Fruit fly (Drosophila melanogaster): ENCODE measurements around the gene HP4.

HP4 gene

DNA sequence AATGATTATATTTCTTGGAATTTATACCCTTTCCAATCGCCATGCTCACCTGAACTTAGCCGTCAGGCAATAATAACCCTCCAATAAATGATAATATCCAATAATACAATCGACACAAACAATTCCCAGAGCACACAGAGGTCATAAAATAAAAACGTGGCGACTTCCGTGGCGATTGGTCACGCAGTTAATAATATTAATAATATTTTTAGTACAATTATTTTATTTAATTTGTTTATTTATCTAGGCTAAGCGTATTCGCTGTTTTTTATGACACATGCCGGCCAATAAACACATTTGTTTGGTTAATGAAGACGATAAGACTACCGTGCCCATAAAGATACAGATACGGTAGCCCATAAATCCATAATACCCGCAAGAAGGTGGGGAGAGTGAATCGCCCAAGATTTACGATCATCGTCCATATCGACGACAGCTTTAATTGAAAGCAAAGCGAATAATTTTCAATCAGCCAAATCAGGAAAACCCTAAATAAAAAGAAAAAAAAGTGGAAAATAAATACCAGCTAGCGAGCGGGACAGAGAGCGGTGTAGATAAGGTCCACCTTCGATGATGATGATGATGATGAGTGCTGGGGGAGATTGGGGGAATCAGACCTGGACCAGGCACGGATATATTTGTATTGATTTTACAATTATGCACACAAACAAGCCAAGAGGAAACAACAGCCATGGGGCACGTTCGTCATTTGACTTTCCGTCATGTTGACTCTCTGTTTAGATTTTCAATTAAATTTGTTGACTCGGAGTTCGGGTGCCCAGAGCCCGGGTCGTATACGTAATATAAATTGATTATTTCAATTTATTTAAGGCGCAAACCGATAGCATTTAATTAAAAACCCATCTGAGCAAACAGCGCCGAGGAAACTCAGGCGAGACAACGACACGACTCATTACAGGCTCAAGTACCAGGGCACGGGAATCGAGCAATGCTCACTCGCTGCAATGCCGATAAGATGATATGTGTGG lies 15.0 kb downstream of the HP4 start:
- TF ChIP-seq Rel (GFP tag; optimal IDR thresholded peaks at IDR 0.05) (no peak), Rel (tag; optimal IDR thresholded peaks at IDR 0.05) (peak; percentile 75), CG9705 (GFP tag; optimal IDR thresholded peaks at IDR 0.05) (peak; percentile 48), CrebA (GFP tag; optimal IDR thresholded peaks at IDR 0.05; ENCODE audit: borderline replicate concordance) (peak; percentile 91), sage (GFP tag; optimal IDR thresholded peaks at IDR 0.05) (peak; percentile 46), N (GFP tag; optimal IDR thresholded peaks at IDR 0.05) (no peak), Hr83 (GFP tag; optimal IDR thresholded peaks at IDR 0.05; ENCODE audit: poor library complexity, severe bottlenecking) (peak; percentile 48), h (GFP tag; optimal IDR thresholded peaks at IDR 0.05) (no peak), Mio (GFP tag; optimal IDR thresholded peaks at IDR 0.05) (no peak), HLH106 (tag; optimal IDR thresholded peaks at IDR 0.05) (peak; percentile 66), dl (GFP tag; optimal IDR thresholded peaks at IDR 0.05; ENCODE audit: insufficient read depth in 1 of 2, partially characterized antibody in 2 of 2) (no peak), rgr (GFP tag; optimal IDR thresholded peaks at IDR 0.05) (peak; percentile 44), Sp1 (GFP tag; optimal IDR thresholded peaks at IDR 0.05) (peak; percentile 88)

DNA sequence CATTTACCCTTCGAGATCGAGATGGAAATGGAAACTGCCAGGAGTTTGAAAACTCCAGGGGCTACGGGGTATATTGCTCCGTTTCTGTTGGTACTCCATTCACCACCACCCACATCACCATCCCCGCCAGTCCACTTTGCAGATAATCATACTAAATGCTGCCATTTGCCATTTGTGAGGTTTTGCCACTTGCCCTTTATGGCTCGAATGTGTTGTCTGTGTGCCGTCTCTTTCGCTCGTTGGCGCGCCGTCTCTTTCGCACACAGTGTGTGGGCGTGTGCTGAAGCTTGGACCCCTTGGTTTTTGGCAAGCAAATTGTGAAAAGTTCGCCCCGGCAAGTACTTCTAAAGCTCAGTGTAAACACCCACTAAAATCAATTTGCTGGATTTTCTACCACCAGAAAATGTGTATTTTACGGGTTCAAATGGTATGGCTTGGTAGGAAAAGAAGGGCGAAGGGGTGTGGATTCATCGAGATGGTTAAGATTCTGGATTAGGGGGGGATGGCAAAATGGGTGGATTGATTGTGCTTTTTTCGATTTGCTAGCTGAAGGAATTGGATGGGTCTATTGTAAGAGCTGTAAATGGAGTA lies 17.3 kb downstream of the HP4 start:
- TF ChIP-seq lola (GFP tag; optimal IDR thresholded peaks at IDR 0.05) (no peak), HLH106 (tag; optimal IDR thresholded peaks at IDR 0.05) (no peak), dl (GFP tag; optimal IDR thresholded peaks at IDR 0.05; ENCODE audit: insufficient read depth in 1 of 2, partially characterized antibody in 2 of 2) (no peak), ey (GFP tag; optimal IDR thresholded peaks at IDR 0.05) (no peak), GATAd (GFP tag; optimal IDR thresholded peaks at IDR 0.05) (no peak), Jra (GFP tag; optimal IDR thresholded peaks at IDR 0.05) (no peak), dsf (GFP tag; optimal IDR thresholded peaks at IDR 0.05; ENCODE audit: borderline replicate concordance) (no peak), pan (optimal IDR thresholded peaks at IDR 0.05) (no peak), Abd-B (GFP tag; optimal IDR thresholded peaks at IDR 0.05) (no peak), Sp1 (GFP tag; optimal IDR thresholded peaks at IDR 0.05) (no peak), Vsx2 (GFP tag; optimal IDR thresholded peaks at IDR 0.05; ENCODE audit: partially characterized antibody) (no peak), sv (GFP tag; optimal IDR thresholded peaks at IDR 0.05) (no peak), Hr78 (GFP tag; optimal IDR thresholded peaks at IDR 0.05) (no peak), Hnf4 (GFP tag; optimal IDR thresholded peaks at IDR 0.05) (no peak), Hr83 (GFP tag; optimal IDR thresholded peaks at IDR 0.05; ENCODE audit: poor library complexity, severe bottlenecking) (no peak), rgr (GFP tag; optimal IDR thresholded peaks at IDR 0.05) (no peak), tai (GFP tag; optimal IDR thresholded peaks at IDR 0.05) (no peak), Mio (GFP tag; optimal IDR thresholded peaks at IDR 0.05) (no peak), jim (GFP tag; optimal IDR thresholded peaks at IDR 0.05) (no peak)

DNA sequence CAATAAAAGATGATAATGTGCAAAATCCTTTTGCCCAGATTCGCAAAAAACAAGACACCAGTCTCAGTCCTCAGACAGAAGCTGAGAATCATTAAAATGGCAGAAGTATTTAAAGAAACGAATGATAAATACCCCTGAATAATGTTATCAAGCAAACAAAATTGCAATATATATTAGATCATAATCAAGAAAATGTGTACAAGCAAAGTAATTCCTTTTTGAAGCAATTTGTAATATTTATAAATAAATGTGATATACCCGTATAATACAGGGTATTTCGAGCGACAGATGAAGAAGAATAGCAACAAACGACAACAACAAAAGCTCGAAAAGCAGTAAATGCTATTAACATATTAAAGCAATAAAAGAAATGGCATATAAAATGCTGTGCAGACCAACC lies 17.9 kb downstream of the HP4 start:
- TF ChIP-seq CG32264 (GFP tag; optimal IDR thresholded peaks at IDR 0.05) (no peak), Hr78 (GFP tag; optimal IDR thresholded peaks at IDR 0.05) (no peak), sv (GFP tag; optimal IDR thresholded peaks at IDR 0.05) (no peak), dmrt93B (GFP tag; optimal IDR thresholded peaks at IDR 0.05) (no peak), HLH106 (tag; optimal IDR thresholded peaks at IDR 0.05) (no peak), Hnf4 (GFP tag; optimal IDR thresholded peaks at IDR 0.05) (no peak)

DNA sequence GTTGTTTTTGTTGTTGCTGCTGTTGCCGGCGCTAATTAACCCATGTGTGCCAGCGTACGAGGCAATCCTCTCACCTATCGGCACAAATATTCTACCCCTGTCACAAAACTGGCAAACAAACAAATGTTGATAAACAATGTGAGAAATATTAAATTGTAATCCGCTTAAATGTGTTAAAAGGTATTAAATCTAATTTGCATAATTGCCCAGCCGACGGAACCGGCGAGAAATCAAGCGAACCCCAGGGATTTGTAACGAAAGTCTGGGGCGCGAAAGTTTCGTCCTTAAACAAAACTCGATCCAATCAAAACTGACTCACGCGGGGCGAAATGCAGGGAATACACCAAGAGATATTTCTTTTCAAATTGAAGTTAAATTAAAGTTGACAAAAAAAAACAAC lies 19.2 kb downstream of the HP4 start:
- TF ChIP-seq Mio (GFP tag; optimal IDR thresholded peaks at IDR 0.05) (no peak), CrebA (GFP tag; optimal IDR thresholded peaks at IDR 0.05; ENCODE audit: borderline replicate concordance) (no peak), HLH106 (tag; optimal IDR thresholded peaks at IDR 0.05) (no peak), rgr (GFP tag; optimal IDR thresholded peaks at IDR 0.05) (no peak), Hr78 (GFP tag; optimal IDR thresholded peaks at IDR 0.05) (no peak), Hr83 (GFP tag; optimal IDR thresholded peaks at IDR 0.05; ENCODE audit: poor library complexity, severe bottlenecking) (no peak), tai (GFP tag; optimal IDR thresholded peaks at IDR 0.05) (no peak), psq (GFP tag; optimal IDR thresholded peaks at IDR 0.05) (no peak), Rel (GFP tag; optimal IDR thresholded peaks at IDR 0.05) (no peak), Rel (tag; optimal IDR thresholded peaks at IDR 0.05) (no peak), Vsx2 (GFP tag; optimal IDR thresholded peaks at IDR 0.05; ENCODE audit: partially characterized antibody) (no peak), h (GFP tag; optimal IDR thresholded peaks at IDR 0.05) (no peak), Sp1 (GFP tag; optimal IDR thresholded peaks at IDR 0.05) (no peak), Hnf4 (GFP tag; optimal IDR thresholded peaks at IDR 0.05) (no peak)

Data from whole organism, wandering third instar larva.